Fruit fly (Drosophila melanogaster) whole organism, embryonic: ENCODE measurements around the gene osp.
A peak's percentile ranks its signal among the peaks of the same experiment; 100 is the strongest.

Experiments
- Asciz ChIP-seq: fragments of 200-800 bp; sonication (Bioruptor generic); optimal IDR thresholded peaks from 2 replicates; lab custom pipeline; 2017; ENCODE audit warnings: missing biosample characterization, mild to moderate bottlenecking, missing genetic modification characterization, missing genetic modification reagents
- Atf6 ChIP-seq: fragments of 200-800 bp; sonication (Bioruptor generic); IDR thresholded peaks from 2 replicates; pipeline ENCODE4 v1.3.6; 2022; ENCODE audit warnings: missing biosample characterization, missing genetic modification characterization
- CG10267 ChIP-seq: fragments of 200-800 bp; sonication (Bioruptor generic); optimal IDR thresholded peaks from 2 replicates; lab custom pipeline; 2018; ENCODE audit warnings: missing biosample characterization, mild to moderate bottlenecking, missing genetic modification characterization, moderate library complexity
- CG10274 ChIP-seq: fragments of 200-800 bp; sonication (Bioruptor generic); optimal IDR thresholded peaks from 3 replicates; lab custom pipeline; 2017; ENCODE audit warnings: missing biosample characterization, mild to moderate bottlenecking, missing genetic modification characterization
- CG10431 ChIP-seq: fragments of 200-800 bp; sonication (Bioruptor generic); optimal IDR thresholded peaks from 3 replicates; lab custom pipeline; 2018; ENCODE audit warnings: missing biosample characterization, mild to moderate bottlenecking, missing genetic modification characterization
- CG11093 ChIP-seq: fragments of 200-800 bp; sonication (Bioruptor generic); IDR thresholded peaks from 3 replicates; pipeline ENCODE4 v1.3.6; 2022; ENCODE audit warnings: missing biosample characterization, missing genetic modification characterization
- CG11695 ChIP-seq: fragments of 200-800 bp; sonication (Bioruptor generic); IDR thresholded peaks from 3 replicates; pipeline ENCODE4 v1.3.6; 2022; ENCODE audit warnings: missing biosample characterization, missing genetic modification characterization
- CG13123 ChIP-seq: fragments of 200-800 bp; sonication (Bioruptor generic); optimal IDR thresholded peaks from 2 replicates; lab custom pipeline; 2016; ENCODE audit warnings: missing biosample characterization, missing genetic modification characterization
- CG14050 ChIP-seq: fragments of 200-800 bp; sonication (Bioruptor generic); IDR thresholded peaks from 3 replicates; pipeline ENCODE4 v1.3.6; 2022; ENCODE audit warnings: missing biosample characterization, missing genetic modification characterization
- CG15073 ChIP-seq: fragments of 200-800 bp; sonication (Bioruptor generic); optimal IDR thresholded peaks from 2 replicates; lab custom pipeline; 2016; ENCODE audit warnings: missing biosample characterization, missing genetic modification characterization
- CG1529 ChIP-seq: fragments of 200-800 bp; sonication (Bioruptor generic); optimal IDR thresholded peaks from 3 replicates; lab custom pipeline; 2018; ENCODE audit warnings: missing biosample characterization, missing genetic modification characterization
- CG17385 ChIP-seq: fragments of 200-800 bp; sonication (Bioruptor generic); optimal IDR thresholded peaks from 3 replicates; lab custom pipeline; 2018; ENCODE audit warnings: missing biosample characterization, mild to moderate bottlenecking, missing genetic modification characterization
- CG18262 ChIP-seq: fragments of 200-800 bp; optimal IDR thresholded peaks from 3 replicates; lab custom pipeline; 2019; ENCODE audit warnings: missing biosample characterization, mild to moderate bottlenecking, missing genetic modification characterization, moderate library complexity
- CG1832 ChIP-seq: fragments of 200-800 bp; sonication (Bioruptor generic); optimal IDR thresholded peaks from 2 replicates; lab custom pipeline; 2017; ENCODE audit warnings: missing biosample characterization, mild to moderate bottlenecking, missing genetic modification characterization, inconsistent platforms
- CG30020 ChIP-seq: fragments of 200-800 bp; optimal IDR thresholded peaks from 2 replicates; lab custom pipeline; 2019; ENCODE audit warnings: missing biosample characterization, mild to moderate bottlenecking, missing genetic modification characterization, moderate library complexity
- CG3065 ChIP-seq: fragments of 200-800 bp; sonication (Bioruptor generic); optimal IDR thresholded peaks from 2 replicates; lab custom pipeline; 2016; ENCODE audit warnings: missing biosample characterization, missing genetic modification characterization
- CG6791 ChIP-seq: fragments of 200-800 bp; sonication (Bioruptor generic); IDR thresholded peaks from 3 replicates; pipeline ENCODE4 v1.3.6; 2022; ENCODE audit warnings: missing biosample characterization, missing genetic modification characterization; ENCODE audit not compliant: partially characterized antibody
- CG7839 ChIP-seq: fragments of 200-800 bp; sonication (Bioruptor generic); optimal IDR thresholded peaks from 3 replicates; lab custom pipeline; 2018; ENCODE audit warnings: missing biosample characterization, mild to moderate bottlenecking, missing genetic modification characterization, moderate library complexity
- CoRest ChIP-seq: fragments of 200-800 bp; sonication (Bioruptor generic); optimal IDR thresholded peaks from 3 replicates; lab custom pipeline; 2018; ENCODE audit warnings: missing biosample characterization, mild to moderate bottlenecking, missing genetic modification characterization, moderate library complexity
- CrebB ChIP-seq: fragments of 200-800 bp; sonication (Bioruptor generic); optimal IDR thresholded peaks from 3 replicates; lab custom pipeline; 2018; ENCODE audit warnings: missing biosample characterization, mild to moderate bottlenecking, missing genetic modification characterization
- Dip3 ChIP-seq: fragments of 200-800 bp; sonication (Bioruptor generic); optimal IDR thresholded peaks from 3 replicates; lab custom pipeline; 2016; ENCODE audit warnings: missing biosample characterization, missing genetic modification characterization
- Doc3 ChIP-seq: fragments of 200-800 bp; sonication (Bioruptor generic); IDR thresholded peaks from 3 replicates; pipeline ENCODE4 v1.3.6; 2022; ENCODE audit warnings: missing biosample characterization, missing genetic modification characterization; ENCODE audit not compliant: partially characterized antibody
- HLHmδ ChIP-seq: fragments of 200-800 bp; sonication (Bioruptor generic); optimal IDR thresholded peaks from 2 replicates; lab custom pipeline; 2018; ENCODE audit warnings: missing biosample characterization, mild to moderate bottlenecking, missing genetic modification characterization, moderate library complexity
- Lhr ChIP-seq: fragments of 200-800 bp; sonication (Bioruptor generic); optimal IDR thresholded peaks from 3 replicates; lab custom pipeline; 2017; ENCODE audit warnings: mild to moderate bottlenecking, missing biosample characterization, missing genetic modification reagents, missing genetic modification characterization
- NFAT ChIP-seq: fragments of 200-800 bp; sonication (Bioruptor generic); IDR thresholded peaks from 2 replicates; pipeline ENCODE4 v1.3.6; 2022; ENCODE audit warnings: missing biosample characterization, missing genetic modification characterization
- Neu2 ChIP-seq: fragments of 200-800 bp; sonication (Bioruptor generic); optimal IDR thresholded peaks from 3 replicates; lab custom pipeline; 2016; ENCODE audit warnings: missing biosample characterization, missing genetic modification characterization, borderline replicate concordance
- PHDP ChIP-seq: fragments of 200-800 bp; sonication (Bioruptor generic); optimal IDR thresholded peaks from 3 replicates; lab custom pipeline; 2018; ENCODE audit warnings: missing biosample characterization, mild to moderate bottlenecking, missing genetic modification characterization, moderate library complexity
- Ravus ChIP-seq: fragments of 200-800 bp; sonication (Bioruptor generic); IDR thresholded peaks from 2 replicates; pipeline ENCODE4 v1.3.6; 2022; ENCODE audit warnings: missing biosample characterization, missing genetic modification characterization
- Sin3A ChIP-seq: fragments of >200 bp; optimal IDR thresholded peaks from 2 replicates; lab custom pipeline; 2018
- Sry-β ChIP-seq: fragments of 200-800 bp; sonication (Bioruptor generic); optimal IDR thresholded peaks from 2 replicates; lab custom pipeline; 2018; ENCODE audit warnings: missing biosample characterization, mild to moderate bottlenecking, missing genetic modification characterization, moderate library complexity
- Xrp1 ChIP-seq: fragments of 200-800 bp; sonication (Bioruptor generic); IDR thresholded peaks from 2 replicates; pipeline ENCODE4 v1.3.6; 2022; ENCODE audit warnings: missing biosample characterization, missing genetic modification characterization
- abd-A ChIP-seq: fragments of 200-800 bp; sonication (Bioruptor generic); optimal IDR thresholded peaks from 3 replicates; lab custom pipeline; 2019; ENCODE audit warnings: missing biosample characterization, mild to moderate bottlenecking, missing genetic modification characterization, moderate library complexity
- ato ChIP-seq: fragments of 200-800 bp; sonication (Bioruptor generic); IDR thresholded peaks from 2 replicates; pipeline ENCODE4 v1.3.6; 2022; ENCODE audit warnings: missing biosample characterization, missing genetic modification characterization; ENCODE audit not compliant: partially characterized antibody
- cad ChIP-seq: fragments of >200 bp; optimal IDR thresholded peaks from 2 replicates; lab custom pipeline; 2017; ENCODE audit warnings: missing biosample characterization, missing genetic modification characterization
- caup ChIP-seq: fragments of 200-800 bp; sonication (Bioruptor generic); optimal IDR thresholded peaks from 3 replicates; lab custom pipeline; 2017; ENCODE audit warnings: missing biosample characterization, mild to moderate bottlenecking, missing genetic modification characterization, moderate library complexity; ENCODE audit not compliant: severe bottlenecking
- dysf ChIP-seq: fragments of 200-800 bp; sonication (Bioruptor generic); IDR thresholded peaks from 3 replicates; pipeline ENCODE4 v1.3.6; 2022; ENCODE audit warnings: missing biosample characterization, missing genetic modification characterization
- fd64A ChIP-seq: fragments of 200-800 bp; sonication (Bioruptor generic); optimal IDR thresholded peaks from 3 replicates; lab custom pipeline; 2018; ENCODE audit warnings: missing biosample characterization, mild to moderate bottlenecking, missing genetic modification characterization
- gce ChIP-seq: fragments of 200-800 bp; sonication (Bioruptor generic); IDR thresholded peaks from 3 replicates; pipeline ENCODE4 v1.3.6; 2022; ENCODE audit warnings: missing biosample characterization, missing genetic modification characterization
- gsb ChIP-seq: fragments of 200-800 bp; sonication (Bioruptor generic); IDR thresholded peaks from 2 replicates; pipeline ENCODE4 v1.3.6; 2022; ENCODE audit warnings: missing biosample characterization, missing genetic modification characterization
- jumu ChIP-seq: fragments of 200-800 bp; sonication (Bioruptor generic); optimal IDR thresholded peaks from 3 replicates; lab custom pipeline; 2016; ENCODE audit warnings: missing biosample characterization, missing genetic modification characterization
- nom ChIP-seq: fragments of 200-800 bp; sonication (Bioruptor generic); optimal IDR thresholded peaks from 2 replicates; lab custom pipeline; 2017; ENCODE audit warnings: missing biosample characterization, missing genetic modification characterization, mild to moderate bottlenecking, moderate library complexity, missing genetic modification reagents
- pum ChIP-seq: fragments of 200-800 bp; sonication (Bioruptor generic); optimal IDR thresholded peaks from 2 replicates; lab custom pipeline; 2016; ENCODE audit warnings: missing biosample characterization, missing genetic modification characterization
- row ChIP-seq: fragments of 200-800 bp; sonication (Bioruptor generic); IDR thresholded peaks from 3 replicates; pipeline ENCODE4 v1.3.6; 2022; ENCODE audit warnings: missing biosample characterization, missing genetic modification characterization
- salm ChIP-seq: fragments of 200-800 bp; sonication (Bioruptor generic); optimal IDR thresholded peaks from 2 replicates; lab custom pipeline; 2018; ENCODE audit warnings: missing biosample characterization, mild to moderate bottlenecking, missing genetic modification characterization
- schlank ChIP-seq: fragments of 200-800 bp; sonication (Bioruptor generic); optimal IDR thresholded peaks from 2 replicates; lab custom pipeline; 2018; ENCODE audit warnings: missing biosample characterization, mild to moderate bottlenecking, missing genetic modification characterization
- tgo ChIP-seq: fragments of 200-800 bp; sonication (Bioruptor generic); IDR thresholded peaks from 3 replicates; pipeline ENCODE4 v1.3.6; 2022; ENCODE audit warnings: missing biosample characterization, missing genetic modification characterization
- usp ChIP-seq: fragments of >200 bp; optimal IDR thresholded peaks from 2 replicates; lab custom pipeline; 2017; ENCODE audit warnings: missing biosample characterization, missing genetic modification characterization
- vnd ChIP-seq: fragments of 200-800 bp; sonication (Bioruptor generic); IDR thresholded peaks from 3 replicates; pipeline ENCODE4 v1.3.6; 2022; ENCODE audit warnings: missing biosample characterization, missing genetic modification characterization; ENCODE audit not compliant: partially characterized antibody
- zen ChIP-seq: fragments of 200-800 bp; sonication (Bioruptor generic); optimal IDR thresholded peaks from 3 replicates; lab custom pipeline; 2018; ENCODE audit warnings: missing biosample characterization, mild to moderate bottlenecking, missing genetic modification characterization, moderate library complexity

The osp gene

DNA sequence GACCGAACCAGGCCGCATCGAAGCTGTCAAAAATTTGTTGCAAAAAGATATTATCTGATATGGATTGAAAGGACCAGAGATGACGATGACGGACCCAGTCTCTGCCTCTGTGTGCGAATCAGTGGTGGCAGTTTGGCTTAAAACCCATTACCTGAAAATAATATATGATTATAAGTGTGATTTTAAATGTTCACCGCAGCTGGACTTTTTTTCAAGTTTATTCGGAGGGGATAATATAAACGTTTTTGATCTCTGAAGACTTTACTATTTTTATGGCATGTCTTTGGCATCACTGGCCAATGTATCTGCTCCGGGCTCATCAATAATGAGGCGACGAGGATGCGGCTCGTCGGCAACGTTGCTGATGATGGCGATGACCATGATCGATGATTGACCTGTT, 131.4 kb downstream of the osp start (continued):
- TF ChIP-seq Sry-β (GFP tag; lab: Kevin White, UChicago) (peak; percentile 64), CG18262 (tag; lab: Kevin White, UChicago) (peak; percentile 11), CoRest (tag; lab: Kevin White, UChicago) (no peak), Atf6 (peak; percentile 20; the same call in 1 of the 2 replicates), Neu2 (GFP tag; lab: Kevin White, UChicago) (peak; percentile 27), schlank (tag; lab: Kevin White, UChicago) (no peak), cad (GFP tag; lab: Kevin White, UChicago) (peak; percentile 12), CG7839 (tag; lab: Kevin White, UChicago) (no peak), CG14050 (no peak), Xrp1 (GFP tag; lab: Robert Waterston, UW) (peak; percentile 39; the same call in 1 of the 2 replicates), row (GFP tag; lab: Robert Waterston, UW) (0 out of 3 replicates have a peak, but pooled peaks have one; percentile 37), zen (tag; lab: Kevin White, UChicago) (peak; percentile 84), nom (GFP tag; lab: Kevin White, UChicago) (peak; percentile 53)

DNA sequence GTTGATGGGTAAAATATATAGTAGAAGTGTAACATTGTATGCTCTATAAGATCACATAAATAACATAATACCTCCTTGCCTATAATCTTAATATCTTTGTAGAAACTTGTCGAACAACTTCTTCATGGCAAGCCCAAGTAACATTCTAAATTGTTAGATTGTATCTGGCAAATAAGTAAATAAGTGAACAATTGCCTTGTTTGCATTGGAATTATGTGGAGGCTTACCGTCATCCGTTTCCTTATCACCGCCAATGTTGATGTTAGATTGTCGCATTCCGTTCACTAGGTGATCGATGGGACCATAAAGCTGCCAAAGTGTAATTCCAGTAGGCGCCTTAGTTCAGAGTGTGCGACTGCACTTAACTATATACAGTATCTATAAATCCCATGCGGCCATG, 132.3 kb downstream of the osp start:
- peak; percentile 78 for TF ChIP-seq salm (tag; lab: Kevin White, UChicago)
- no peak for TF ChIP-seq vnd (GFP tag; lab: Robert Waterston, UW)
- TF ChIP-seq CG17385, result peak; percentile 74
- no peak for TF ChIP-seq dysf (GFP tag; lab: Robert Waterston, UW)
- no peak; the same call in 1 of the 2 replicates for TF ChIP-seq Ravus (GFP tag; lab: Robert Waterston, UW)
- TF ChIP-seq tgo (GFP tag; lab: Robert Waterston, UW), result peak; percentile 31; the same call in 1 of the 3 replicates
- no peak for TF ChIP-seq usp (GFP tag; lab: Kevin White, UChicago)
- TF ChIP-seq gce (GFP tag; lab: Robert Waterston, UW), result peak; percentile 58; the same call in 1 of the 3 replicates
- peak; percentile 81 for TF ChIP-seq jumu (GFP tag; lab: Kevin White, UChicago)
- peak; percentile 74 for TF ChIP-seq PHDP
- TF ChIP-seq Dip3 (GFP tag; lab: Kevin White, UChicago), result no peak
- peak; percentile 54 for TF ChIP-seq CG30020
- peak; percentile 83 for TF ChIP-seq Asciz (GFP tag; lab: Kevin White, UChicago)
- peak; percentile 58 for TF ChIP-seq CG10267 (tag; lab: Kevin White, UChicago)
- TF ChIP-seq CG15073 (GFP tag; lab: Kevin White, UChicago), result peak; percentile 14
- peak; percentile 90 for TF ChIP-seq Lhr (GFP tag; lab: Kevin White, UChicago)
- TF ChIP-seq CG11695 (GFP tag; lab: Robert Waterston, UW), result peak; percentile 64; the same call in 1 of the 3 replicates
- TF ChIP-seq ato (GFP tag; lab: Robert Waterston, UW), result no peak
- TF ChIP-seq Atf6, result peak; percentile 77
- 0 out of 2 replicates have a peak, but pooled peaks have one; percentile 25 for TF ChIP-seq gsb (GFP tag; lab: Robert Waterston, UW)
- peak; percentile 85 for TF ChIP-seq CG3065 (GFP tag; lab: Kevin White, UChicago)
- peak; percentile 87 for TF ChIP-seq CG10431
- peak; percentile 95 for TF ChIP-seq CG13123 (GFP tag; lab: Kevin White, UChicago)
- TF ChIP-seq caup, result peak; percentile 85
- peak; percentile 94 for TF ChIP-seq fd64A (GFP tag; lab: Kevin White, UChicago)
- TF ChIP-seq CrebB (tag; lab: Kevin White, UChicago), result peak; percentile 77
- TF ChIP-seq Sin3A (lab: Kevin White, UChicago), result no peak
- TF ChIP-seq CG1529 (GFP tag; lab: Kevin White, UChicago), result peak; percentile 88
- TF ChIP-seq pum (GFP tag; lab: Kevin White, UChicago), result peak; percentile 72
- no peak; the same call in 2 of the 3 replicates for TF ChIP-seq CG11093 (GFP tag; lab: Robert Waterston, UW)
- no peak for TF ChIP-seq CG1832 (GFP tag; lab: Kevin White, UChicago)
- TF ChIP-seq NFAT (GFP tag; lab: Robert Waterston, UW), result no peak
- TF ChIP-seq Doc3, result no peak
- no peak for TF ChIP-seq abd-A
- peak; percentile 90 for TF ChIP-seq HLHmδ (GFP tag; lab: Kevin White, UChicago)
- TF ChIP-seq CG6791 (GFP tag; lab: Robert Waterston, UW), result no peak
- TF ChIP-seq CG10274 (GFP tag; lab: Kevin White, UChicago), result peak; percentile 6
